Fruit fly (Drosophila melanogaster) whole organism, embryonic: ENCODE data around the gene Prx5.

Source experiments
- Adf1 ChIP-seq: fragments of 200-800 bp; sonication (Bioruptor generic); IDR thresholded peaks from 2 replicates; pipeline ENCODE4 v1.3.6; 2022; ENCODE audit warnings: missing biosample characterization, missing genetic modification characterization
- Atf6 ChIP-seq: fragments of 200-800 bp; sonication (Bioruptor generic); IDR thresholded peaks from 2 replicates; pipeline ENCODE4 v1.3.6; 2022; ENCODE audit warnings: missing biosample characterization, missing genetic modification characterization
- Blimp-1 ChIP-seq: fragments of 200-800 bp; sonication (Bioruptor generic); optimal IDR thresholded peaks from 3 replicates; lab custom pipeline; 2018; ENCODE audit warnings: missing biosample characterization, missing genetic modification characterization, mild to moderate bottlenecking, moderate library complexity, missing genetic modification reagents
- BtbVII ChIP-seq: fragments of 200-800 bp; sonication (Bioruptor generic); optimal IDR thresholded peaks from 3 replicates; lab custom pipeline; 2017; ENCODE audit warnings: missing biosample characterization, mild to moderate bottlenecking, missing genetic modification characterization
- CG12071 ChIP-seq: fragments of 200-800 bp; sonication (Bioruptor generic); optimal IDR thresholded peaks from 3 replicates; lab custom pipeline; 2018; ENCODE audit warnings: missing biosample characterization, mild to moderate bottlenecking, missing genetic modification characterization
- CG12942 ChIP-seq: fragments of 200-800 bp; sonication (Bioruptor generic); optimal IDR thresholded peaks from 3 replicates; lab custom pipeline; 2016; ENCODE audit warnings: missing biosample characterization, missing genetic modification characterization
- CG13894 ChIP-seq: fragments of 200-800 bp; sonication (Bioruptor generic); optimal IDR thresholded peaks from 3 replicates; lab custom pipeline; 2018; ENCODE audit warnings: missing biosample characterization, mild to moderate bottlenecking, missing genetic modification characterization, moderate library complexity
- CG15269 ChIP-seq: fragments of 200-800 bp; sonication (Bioruptor generic); optimal IDR thresholded peaks from 2 replicates; lab custom pipeline; 2018; ENCODE audit warnings: missing biosample characterization, mild to moderate bottlenecking, missing genetic modification characterization, moderate library complexity
- CG1529 ChIP-seq: fragments of 200-800 bp; sonication (Bioruptor generic); optimal IDR thresholded peaks from 3 replicates; lab custom pipeline; 2018; ENCODE audit warnings: missing biosample characterization, missing genetic modification characterization
- CG17802 ChIP-seq: fragments of 200-800 bp; sonication (Bioruptor generic); optimal IDR thresholded peaks from 2 replicates; lab custom pipeline; 2018; ENCODE audit warnings: missing biosample characterization, mild to moderate bottlenecking, missing genetic modification characterization, moderate library complexity
- CG17829 ChIP-seq: fragments of 200-800 bp; optimal IDR thresholded peaks from 2 replicates; lab custom pipeline; 2019; ENCODE audit warnings: missing biosample characterization, mild to moderate bottlenecking, missing genetic modification characterization, moderate library complexity
- CG18599 ChIP-seq: fragments of 200-800 bp; sonication (Bioruptor generic); optimal IDR thresholded peaks from 3 replicates; lab custom pipeline; 2017; ENCODE audit warnings: missing biosample characterization, missing genetic modification characterization, mild to moderate bottlenecking, moderate library complexity, missing genetic modification reagents
- CG30020 ChIP-seq: fragments of 200-800 bp; optimal IDR thresholded peaks from 2 replicates; lab custom pipeline; 2019; ENCODE audit warnings: missing biosample characterization, mild to moderate bottlenecking, missing genetic modification characterization, moderate library complexity
- CG3281 ChIP-seq: fragments of 200-800 bp; sonication (Bioruptor generic); optimal IDR thresholded peaks from 3 replicates; lab custom pipeline; 2017; ENCODE audit warnings: missing biosample characterization, mild to moderate bottlenecking, missing genetic modification characterization
- CG33557 ChIP-seq: fragments of 200-800 bp; sonication (Bioruptor generic); optimal IDR thresholded peaks from 2 replicates; lab custom pipeline; 2019; ENCODE audit warnings: missing biosample characterization, mild to moderate bottlenecking, missing genetic modification characterization, moderate library complexity
- CG6272 ChIP-seq: fragments of 200-800 bp; sonication (Bioruptor generic); IDR thresholded peaks from 2 replicates; pipeline ENCODE4 v1.3.6; 2022; ENCODE audit warnings: missing biosample characterization, missing genetic modification characterization
- CG6683 ChIP-seq: fragments of 200-800 bp; sonication (Bioruptor generic); optimal IDR thresholded peaks from 2 replicates; lab custom pipeline; 2017; ENCODE audit warnings: missing biosample characterization, mild to moderate bottlenecking, missing genetic modification characterization, missing genetic modification reagents
- CG8924 ChIP-seq: fragments of 200-800 bp; optimal IDR thresholded peaks from 3 replicates; lab custom pipeline; 2019; ENCODE audit warnings: missing biosample characterization, mild to moderate bottlenecking, missing genetic modification characterization, moderate library complexity
- CG9437 ChIP-seq: fragments of 200-800 bp; sonication (Bioruptor generic); optimal IDR thresholded peaks from 2 replicates; lab custom pipeline; 2018; ENCODE audit warnings: missing biosample characterization, mild to moderate bottlenecking, missing genetic modification characterization
- CTCF ChIP-seq: fragments of 200-800 bp; sonication (Bioruptor generic); optimal IDR thresholded peaks from 2 replicates; lab custom pipeline; 2017; ENCODE audit warnings: missing biosample characterization, mild to moderate bottlenecking, missing genetic modification characterization, moderate library complexity
- CrebB ChIP-seq: fragments of 200-800 bp; sonication (Bioruptor generic); optimal IDR thresholded peaks from 3 replicates; lab custom pipeline; 2018; ENCODE audit warnings: missing biosample characterization, mild to moderate bottlenecking, missing genetic modification characterization
- Dll ChIP-seq: fragments of 200-800 bp; sonication (Bioruptor generic); IDR thresholded peaks from 4 replicates; pipeline ENCODE4 v1.3.6; 2022; ENCODE audit warnings: missing biosample characterization, missing genetic modification characterization; ENCODE audit not compliant: partially characterized antibody
- Mes4 ChIP-seq: fragments of 200-800 bp; sonication (Bioruptor generic); optimal IDR thresholded peaks from 2 replicates; lab custom pipeline; 2016; ENCODE audit warnings: missing biosample characterization, missing genetic modification characterization
- Mrtf ChIP-seq: fragments of 200-800 bp; sonication (Bioruptor generic); IDR thresholded peaks from 3 replicates; pipeline ENCODE4 v1.3.6; 2022; ENCODE audit warnings: missing biosample characterization, missing genetic modification characterization
- Nf-YA ChIP-seq: fragments of 200-800 bp; sonication (Bioruptor generic); IDR thresholded peaks from 2 replicates; pipeline ENCODE4 v1.3.6; 2022; ENCODE audit warnings: missing biosample characterization, missing genetic modification characterization
- Oli ChIP-seq: fragments of 200-800 bp; sonication (Bioruptor generic); optimal IDR thresholded peaks from 2 replicates; lab custom pipeline; 2018; ENCODE audit warnings: missing biosample characterization, mild to moderate bottlenecking, missing genetic modification characterization, moderate library complexity
- PHDP ChIP-seq: fragments of 200-800 bp; sonication (Bioruptor generic); optimal IDR thresholded peaks from 3 replicates; lab custom pipeline; 2018; ENCODE audit warnings: missing biosample characterization, mild to moderate bottlenecking, missing genetic modification characterization, moderate library complexity
- Poxn ChIP-seq: fragments of 200-800 bp; sonication (Bioruptor generic); IDR thresholded peaks from 2 replicates; pipeline ENCODE4 v1.3.6; 2022; ENCODE audit warnings: missing biosample characterization, missing genetic modification characterization
- Ravus ChIP-seq: fragments of 200-800 bp; sonication (Bioruptor generic); IDR thresholded peaks from 2 replicates; pipeline ENCODE4 v1.3.6; 2022; ENCODE audit warnings: missing biosample characterization, missing genetic modification characterization
- Sry-δ ChIP-seq: fragments of 200-800 bp; sonication (Bioruptor generic); optimal IDR thresholded peaks from 2 replicates; lab custom pipeline; 2016; ENCODE audit warnings: missing biosample characterization, missing genetic modification characterization
- Stat92E ChIP-seq, 3 experiments: fragments of >200 bp in 2 of 3; fragments of 200-800 bp in 1 of 3; sonication (Bioruptor generic) in 1 of 3; optimal IDR thresholded peaks; 2 replicates each; lab custom pipeline; 2017 to 2019; ENCODE audit warnings: missing biosample characterization in 3 of 3, missing genetic modification characterization in 3 of 3, mild to moderate bottlenecking in 1 of 3, moderate library complexity in 1 of 3
- ato ChIP-seq: fragments of 200-800 bp; sonication (Bioruptor generic); IDR thresholded peaks from 2 replicates; pipeline ENCODE4 v1.3.6; 2022; ENCODE audit warnings: missing biosample characterization, missing genetic modification characterization; ENCODE audit not compliant: partially characterized antibody
- cwo ChIP-seq: fragments of 200-800 bp; sonication (Bioruptor generic); optimal IDR thresholded peaks from 3 replicates; lab custom pipeline; 2017; ENCODE audit warnings: missing biosample characterization, missing genetic modification characterization, mild to moderate bottlenecking, moderate library complexity, missing genetic modification reagents
- ewg ChIP-seq: fragments of 200-800 bp; sonication (Bioruptor generic); optimal IDR thresholded peaks from 3 replicates; lab custom pipeline; 2017; ENCODE audit warnings: mild to moderate bottlenecking, missing biosample characterization, missing genetic modification reagents, missing genetic modification characterization
- gce ChIP-seq: fragments of 200-800 bp; sonication (Bioruptor generic); IDR thresholded peaks from 3 replicates; pipeline ENCODE4 v1.3.6; 2022; ENCODE audit warnings: missing biosample characterization, missing genetic modification characterization
- grn ChIP-seq: fragments of 200-800 bp; sonication (Bioruptor generic); optimal IDR thresholded peaks from 3 replicates; lab custom pipeline; 2017; ENCODE audit warnings: missing biosample characterization, missing genetic modification characterization
- insv ChIP-seq, 2 experiments: fragments of 200-800 bp; sonication (Bioruptor generic); optimal IDR thresholded peaks; 3 replicates each; lab custom pipeline; 2016 to 2018; ENCODE audit warnings: missing biosample characterization in 2 of 2, missing genetic modification characterization in 2 of 2
- mam ChIP-seq: fragments of 200-800 bp; sonication (Bioruptor generic); optimal IDR thresholded peaks from 3 replicates; lab custom pipeline; 2016; ENCODE audit warnings: missing biosample characterization, missing genetic modification characterization
- nerfin-1 ChIP-seq: fragments of 200-800 bp; sonication (Bioruptor generic); optimal IDR thresholded peaks from 3 replicates; lab custom pipeline; 2019; ENCODE audit warnings: missing biosample characterization, mild to moderate bottlenecking, missing genetic modification characterization, moderate library complexity
- nmo ChIP-seq: fragments of 200-800 bp; sonication (Bioruptor generic); optimal IDR thresholded peaks from 2 replicates; lab custom pipeline; 2018; ENCODE audit warnings: missing biosample characterization, mild to moderate bottlenecking, missing genetic modification characterization, moderate library complexity
- nom ChIP-seq: fragments of 200-800 bp; sonication (Bioruptor generic); optimal IDR thresholded peaks from 2 replicates; lab custom pipeline; 2017; ENCODE audit warnings: missing biosample characterization, missing genetic modification characterization, mild to moderate bottlenecking, moderate library complexity, missing genetic modification reagents
- otp ChIP-seq: fragments of 200-800 bp; sonication (Bioruptor generic); IDR thresholded peaks from 3 replicates; pipeline ENCODE4, ENCODE4 v1.3.6; 2022; ENCODE audit warnings: missing biosample characterization, missing genetic modification characterization
- repo ChIP-seq: fragments of 200-800 bp; sonication (Bioruptor generic); optimal IDR thresholded peaks from 2 replicates; lab custom pipeline; 2016; ENCODE audit warnings: missing biosample characterization, missing genetic modification characterization
- schlank ChIP-seq: fragments of 200-800 bp; sonication (Bioruptor generic); optimal IDR thresholded peaks from 2 replicates; lab custom pipeline; 2018; ENCODE audit warnings: missing biosample characterization, mild to moderate bottlenecking, missing genetic modification characterization
- sens ChIP-seq: fragments of 200-800 bp; sonication (Bioruptor generic); peaks from one replicate; lab custom pipeline; 2016; ENCODE audit warnings: missing biosample characterization, missing genetic modification characterization
- slou ChIP-seq: fragments of 200-800 bp; sonication (Bioruptor generic); optimal IDR thresholded peaks from 3 replicates; lab custom pipeline; 2016; ENCODE audit warnings: missing biosample characterization, missing genetic modification characterization
- sna ChIP-seq: fragments of 200-800 bp; sonication (Bioruptor generic); IDR thresholded peaks from 2 replicates; pipeline ENCODE4 v1.3.6; 2022; ENCODE audit warnings: missing biosample characterization, missing genetic modification characterization; ENCODE audit not compliant: partially characterized antibody
- usp ChIP-seq: fragments of >200 bp; optimal IDR thresholded peaks from 2 replicates; lab custom pipeline; 2017; ENCODE audit warnings: missing biosample characterization, missing genetic modification characterization
- zfh1 ChIP-seq: fragments of 200-800 bp; sonication (Bioruptor generic); IDR thresholded peaks from 3 replicates; pipeline ENCODE4 v1.3.6; 2022; ENCODE audit warnings: missing biosample characterization, missing genetic modification characterization

Gene Prx5

dm6 chr3R:18121385-18122151 is 45.5 kb downstream of the Prx5 start (continued):
- no peak for TF ChIP-seq Oli (tag; lab: Kevin White, UChicago)
- peak; percentile 95 for TF ChIP-seq Nf-YA (GFP tag; lab: Robert Waterston, UW)
- TF ChIP-seq CrebB (tag; lab: Kevin White, UChicago): no peak
- TF ChIP-seq CG15269: no peak
- TF ChIP-seq slou (GFP tag; lab: Kevin White, UChicago): no peak
- TF ChIP-seq Stat92E (GFP tag; optimal IDR thresholded peaks at IDR 0.05; lab: Kevin White, UChicago): peak in 1 of 3 experiments; percentile 31
- peak; percentile 60; the same call in 1 of the 2 replicates for TF ChIP-seq Adf1
- TF ChIP-seq CG12942 (GFP tag; lab: Kevin White, UChicago): no peak
- peak; percentile 4 for TF ChIP-seq cwo (GFP tag; lab: Kevin White, UChicago)
- TF ChIP-seq CG6272 (GFP tag; lab: Robert Waterston, UW): no peak
- no peak for TF ChIP-seq grn
- peak; percentile 87 for TF ChIP-seq ewg
- no peak for TF ChIP-seq gce
- TF ChIP-seq usp (GFP tag; lab: Kevin White, UChicago): no peak
- TF ChIP-seq mam: no peak
- peak in 1 of 2 experiments; percentile 61 for TF ChIP-seq insv (GFP tag; optimal IDR thresholded peaks at IDR 0.05; lab: Kevin White, UChicago)
- no peak for TF ChIP-seq zfh1 (GFP tag; lab: Robert Waterston, UW)
- no peak for TF ChIP-seq CG8924
- TF ChIP-seq sna (GFP tag; lab: Robert Waterston, UW): 0 out of 2 replicates have a peak, but pooled peaks have one; percentile 69
- peak; percentile 24 for TF ChIP-seq CG33557 (GFP tag; lab: Kevin White, UChicago)
- no peak for TF ChIP-seq Ravus (GFP tag; lab: Robert Waterston, UW)
- TF ChIP-seq nom (GFP tag; lab: Kevin White, UChicago): no peak
- TF ChIP-seq CG3281 (GFP tag; lab: Kevin White, UChicago): no peak
- TF ChIP-seq BtbVII (GFP tag; lab: Kevin White, UChicago): peak; percentile 14
- no peak for TF ChIP-seq Blimp-1 (GFP tag; lab: Kevin White, UChicago)
- peak; percentile 22 for TF ChIP-seq CG17829 (tag; lab: Kevin White, UChicago)
- TF ChIP-seq Poxn (GFP tag; lab: Robert Waterston, UW): no peak
- no peak for TF ChIP-seq CG30020 (tag; lab: Kevin White, UChicago)
- no peak for TF ChIP-seq CG6683 (GFP tag; lab: Kevin White, UChicago)
- peak; percentile 15; the same call in 1 of the 2 replicates for TF ChIP-seq ato (GFP tag; lab: Robert Waterston, UW)
- no peak for TF ChIP-seq CG12071 (GFP tag; lab: Kevin White, UChicago)
- TF ChIP-seq nerfin-1 (tag; lab: Kevin White, UChicago): peak; percentile 80
- TF ChIP-seq Mrtf (GFP tag; lab: Robert Waterston, UW): no peak
- TF ChIP-seq CG18599 (GFP tag; lab: Kevin White, UChicago): no peak
- no peak; the same call in 2 of the 3 replicates for TF ChIP-seq otp
- TF ChIP-seq Dll (GFP tag; lab: Robert Waterston, UW): 0 out of 4 replicates have a peak, but pooled peaks have one; percentile 19
- no peak for TF ChIP-seq CG13894
- TF ChIP-seq Mes4: no peak
- no peak for TF ChIP-seq schlank (tag; lab: Kevin White, UChicago)
- no peak for TF ChIP-seq CG9437
- no peak for TF ChIP-seq CG17802 (tag; lab: Kevin White, UChicago)
- no peak for TF ChIP-seq repo (GFP tag; lab: Kevin White, UChicago)
- TF ChIP-seq nmo (GFP tag; lab: Kevin White, UChicago): no peak
- peak; percentile 84 for TF ChIP-seq CTCF
- peak; percentile 81 for TF ChIP-seq sens (GFP tag; lab: Kevin White, UChicago)
- TF ChIP-seq PHDP: peak; percentile 9
- TF ChIP-seq CG1529 (GFP tag; lab: Kevin White, UChicago): no peak
- no peak for TF ChIP-seq Atf6 (GFP tag; lab: Robert Waterston, UW)
- TF ChIP-seq Sry-δ: no peak
